In the genomic region with DNA sequence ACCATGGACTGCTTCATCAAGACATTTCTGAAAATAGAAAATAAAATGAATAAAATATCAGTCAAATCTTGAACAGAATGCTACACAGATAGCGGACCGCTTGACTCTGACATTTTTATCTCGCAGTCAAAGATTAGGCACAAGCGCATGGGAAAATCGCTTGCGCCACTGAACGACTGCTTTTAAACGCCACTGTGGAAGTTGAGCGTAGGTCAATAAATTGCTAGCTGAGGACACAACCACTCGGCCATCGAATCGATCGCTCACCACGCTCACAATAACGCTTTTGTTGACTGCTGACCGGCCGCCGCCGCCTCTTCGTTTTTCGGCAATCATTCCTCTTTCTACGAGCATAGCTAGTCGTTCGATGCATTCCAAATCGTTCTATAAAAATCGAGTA, we compare ENCODE assay signal across 1 worm cellular context.
TF ChIP-seq lines count a peak whose summit lies in the region.

No protein-coding gene starts in this region.

TF ChIP-seq in whole organism, L4 larva, 104 proteins besides CTCF, POLR2A, EP300 and RAD21 (continued from another document):
- TF ChIP-seq set-16 (GFP tag; IDR thresholded peaks at IDR 0.05; lab: Robert Waterston, UW): 0 out of 2 replicates have a peak, but pooled peaks have one; percentile 15
- TF ChIP-seq nhr-11 (tag; optimal IDR thresholded peaks at IDR 0.05; lab: Kevin White, UChicago): no peak
- TF ChIP-seq nhr-111 (GFP tag; optimal IDR thresholded peaks at IDR 0.05; lab: Kevin White, UChicago): peak; percentile 48
- TF ChIP-seq egl-27 (tag; optimal IDR thresholded peaks at IDR 0.05; lab: Kevin White, UChicago): no peak
- TF ChIP-seq lin-39 (tag; optimal IDR thresholded peaks at IDR 0.05; lab: Kevin White, UChicago): no peak
- no peak for TF ChIP-seq nhr-10 (tag; optimal IDR thresholded peaks at IDR 0.05; lab: Kevin White, UChicago)
- TF ChIP-seq F49E8.2 (tag; optimal IDR thresholded peaks at IDR 0.05; lab: Kevin White, UChicago; ENCODE audit: borderline replicate concordance): peak; percentile 53
- TF ChIP-seq dmd-6 (GFP tag; IDR thresholded peaks at IDR 0.05; lab: Robert Waterston, UW): peak; percentile 41; the same call in 1 of the 2 replicates
- no peak for TF ChIP-seq sdz-12 (GFP tag; optimal IDR thresholded peaks at IDR 0.05; lab: Kevin White, UChicago)
- peak; percentile 61 for TF ChIP-seq spr-1 (tag; optimal IDR thresholded peaks at IDR 0.05; lab: Kevin White, UChicago)
- peak; percentile 30 for TF ChIP-seq unc-130 (GFP tag; optimal IDR thresholded peaks at IDR 0.05; lab: Kevin White, UChicago)
- TF ChIP-seq hlh-30 (tag; optimal IDR thresholded peaks at IDR 0.05; lab: Kevin White, UChicago; ENCODE audit: insufficient read depth): no peak
- TF ChIP-seq ceh-62 (tag; optimal IDR thresholded peaks at IDR 0.05; lab: Kevin White, UChicago): no peak
- no peak for TF ChIP-seq ceh-28 (tag; optimal IDR thresholded peaks at IDR 0.05; lab: Kevin White, UChicago)
- no peak for TF ChIP-seq lin-29 (GFP tag; IDR thresholded peaks at IDR 0.05; lab: Robert Waterston, UW)
- TF ChIP-seq arid-1 (GFP tag; conservative IDR thresholded peaks at IDR 0.05; lab: Robert Waterston, UW): no peak
- TF ChIP-seq cey-2 (tag; optimal IDR thresholded peaks at IDR 0.05; lab: Kevin White, UChicago; ENCODE audit: borderline replicate concordance, insufficient read depth): no peak
- peak in 1 of 2 experiments; percentile 69 for TF ChIP-seq daf-16 (GFP tag; optimal IDR thresholded peaks at IDR 0.05; lab: Kevin White, UChicago)
- peak; percentile 76 for TF ChIP-seq daf-16 (tag; optimal IDR thresholded peaks at IDR 0.05; lab: Kevin White, UChicago)
- no peak for TF ChIP-seq skn-1 (tag; optimal IDR thresholded peaks at IDR 0.05; lab: Kevin White, UChicago)
- no peak for TF ChIP-seq dve-1 (tag; optimal IDR thresholded peaks at IDR 0.05; lab: Kevin White, UChicago; ENCODE audit: insufficient read depth)
